Fruit fly (Drosophila melanogaster): ENCODE results near the gene CG5653.

The CG5653 gene

dm6 chr3L:8954648-8955033 lies 11.5 kb downstream of the CG5653 start, which contains the start of gene GNBP3 (continued):
- TF ChIP-seq Oli (tag; optimal IDR thresholded peaks at IDR 0.05) (peak; percentile 19), dan (GFP tag; IDR thresholded peaks at IDR 0.05) (no peak), lbe (GFP tag; optimal IDR thresholded peaks at IDR 0.05) (peak; percentile 96), CG17186 (GFP tag; optimal IDR thresholded peaks at IDR 0.05) (no peak), CG8944 (GFP tag; optimal IDR thresholded peaks at IDR 0.05) (no peak), Ets97D (GFP tag; optimal IDR thresholded peaks at IDR 0.05) (no peak), Atf3 (GFP tag; optimal IDR thresholded peaks at IDR 0.05) (no peak), CG1792 (GFP tag; optimal IDR thresholded peaks at IDR 0.05) (no peak), CG11504 (tag; optimal IDR thresholded peaks at IDR 0.05) (peak; percentile 80), ab (GFP tag; optimal IDR thresholded peaks at IDR 0.05) (peak; percentile 1), CG15696 (tag; optimal IDR thresholded peaks at IDR 0.05) (peak; percentile 82), Ravus (GFP tag; IDR thresholded peaks at IDR 0.05) (no peak; the same call in 1 of the 2 replicates), Ada2b (GFP tag; IDR thresholded peaks at IDR 0.05) (peak; percentile 69), sc (optimal IDR thresholded peaks at IDR 0.05) (no peak), sc (GFP tag; optimal IDR thresholded peaks at IDR 0.05) (peak; percentile 7), rib (GFP tag; IDR thresholded peaks at IDR 0.05) (no peak), pb (GFP tag; optimal IDR thresholded peaks at IDR 0.05) (no peak), p53 (GFP tag; optimal IDR thresholded peaks at IDR 0.05) (no peak), Bdp1 (GFP tag; optimal IDR thresholded peaks at IDR 0.05) (no peak), CG16863 (GFP tag; optimal IDR thresholded peaks at IDR 0.05) (no peak), Hr78 (GFP tag; optimal IDR thresholded peaks at IDR 0.05) (peak in 1 of 2 experiments; percentile 12), pan (optimal IDR thresholded peaks at IDR 0.05) (no peak), pan (GFP tag; optimal IDR thresholded peaks at IDR 0.05 in 1 of 2, IDR thresholded peaks at IDR 0.05 in 1 of 2) (peak in 1 of 2 experiments; percentile 60), CG5245 (GFP tag; optimal IDR thresholded peaks at IDR 0.05) (peak; percentile 69), tio (GFP tag; optimal IDR thresholded peaks at IDR 0.05) (peak; percentile 38), hkb (optimal IDR thresholded peaks at IDR 0.05) (no peak), hkb (GFP tag; IDR thresholded peaks at IDR 0.05) (peak; percentile 87), chif (GFP tag; optimal IDR thresholded peaks at IDR 0.05) (no peak), Sin3A (optimal IDR thresholded peaks at IDR 0.05) (no peak), crc (GFP tag; optimal IDR thresholded peaks at IDR 0.05) (no peak), unpg (GFP tag; optimal IDR thresholded peaks at IDR 0.05) (peak; percentile 59), CG3838 (GFP tag; optimal IDR thresholded peaks at IDR 0.05) (no peak), PHDP (tag; optimal IDR thresholded peaks at IDR 0.05) (peak; percentile 60), wek (GFP tag; optimal IDR thresholded peaks at IDR 0.05) (no peak), CG17612 (GFP tag; IDR thresholded peaks at IDR 0.05) (no peak), CG4404 (GFP tag; IDR thresholded peaks at IDR 0.05) (no peak), org-1 (GFP tag; optimal IDR thresholded peaks at IDR 0.05) (no peak), CG30403 (GFP tag; optimal IDR thresholded peaks at IDR 0.05) (peak; percentile 62), Antp (GFP tag; optimal IDR thresholded peaks at IDR 0.05) (no peak), nerfin-1 (tag; optimal IDR thresholded peaks at IDR 0.05) (no peak), CG12219 (GFP tag; optimal IDR thresholded peaks at IDR 0.05) (no peak), Ets65A (GFP tag) (peak; percentile 38), sd (tag; optimal IDR thresholded peaks at IDR 0.05) (no peak), ewg (GFP tag; optimal IDR thresholded peaks at IDR 0.05) (no peak), CG12769 (tag; optimal IDR thresholded peaks at IDR 0.05) (no peak), CG15269 (tag; optimal IDR thresholded peaks at IDR 0.05) (peak; percentile 43), ac (GFP tag; optimal IDR thresholded peaks at IDR 0.05) (peak; percentile 31), CG10366 (GFP tag; IDR thresholded peaks at IDR 0.05) (no peak), CG32772 (GFP tag; IDR thresholded peaks at IDR 0.05) (0 out of 2 replicates have a peak, but pooled peaks have one; percentile 27), croc (GFP tag; conservative IDR thresholded peaks at IDR 0.05) (peak; percentile 65), da (GFP tag; optimal IDR thresholded peaks at IDR 0.05) (no peak), CkIIα-i1 (GFP tag; IDR thresholded peaks at IDR 0.05) (no peak), Atf-2 (GFP tag; optimal IDR thresholded peaks at IDR 0.05) (no peak)
